Worm (Caenorhabditis elegans) whole organism, young adult: ENCODE data around the gene mab-21.

Source experiments
- B0261.1 ChIP-seq: sonication (generic microtip); optimal IDR thresholded peaks from 2 replicates; lab custom pipeline; 2016; ENCODE audit warnings: mild to moderate bottlenecking, missing genetic modification characterization, moderate library complexity, missing compliant biosample characterization
- C17E4.6 ChIP-seq: fragments of 200-800 bp; sonication (Bioruptor generic); IDR thresholded peaks from 2 replicates; pipeline ENCODE4 v1.3.6; 2022; ENCODE audit warnings: missing genetic modification reagents, missing genetic modification characterization, missing compliant biosample characterization
- F10E7.11 ChIP-seq: sonication (generic microtip); optimal IDR thresholded peaks from 2 replicates; lab custom pipeline; 2017; ENCODE audit warnings: mild to moderate bottlenecking, missing genetic modification characterization, moderate library complexity, missing compliant biosample characterization
- F33H1.4 ChIP-seq: fragments of 200-800 bp; sonication (Bioruptor generic); IDR thresholded peaks from 2 replicates; pipeline ENCODE4 v1.3.6; 2022; ENCODE audit warnings: missing genetic modification reagents, missing genetic modification characterization, missing compliant biosample characterization
- F37B4.10 ChIP-seq: fragments of 200-800 bp; sonication (Bioruptor generic); IDR thresholded peaks from 2 replicates; pipeline ENCODE4 v1.3.6; 2022; ENCODE audit warnings: missing genetic modification characterization, missing compliant biosample characterization
- F39B2.1 ChIP-seq: fragments of 200-800 bp; sonication (Bioruptor generic); IDR thresholded peaks from 2 replicates; pipeline ENCODE4 v1.3.6; 2022; ENCODE audit warnings: missing genetic modification reagents, missing genetic modification characterization, missing compliant biosample characterization
- F52B5.7 ChIP-seq: sonication (generic microtip); optimal IDR thresholded peaks from 2 replicates; lab custom pipeline; 2016; ENCODE audit warnings: mild to moderate bottlenecking, missing genetic modification characterization, missing compliant biosample characterization
- F57A8.1 ChIP-seq: fragments of 200-800 bp; sonication (Bioruptor generic); optimal IDR thresholded peaks from 2 replicates; lab custom pipeline; 2018; ENCODE audit warnings: mild to moderate bottlenecking, missing genetic modification characterization, moderate library complexity, missing compliant biosample characterization
- T26A5.8 ChIP-seq: sonication (generic microtip); optimal IDR thresholded peaks from 2 replicates; lab custom pipeline; 2016; ENCODE audit warnings: missing genetic modification characterization, missing compliant biosample characterization
- Y53G8AR.9 ChIP-seq: fragments of 200-800 bp; sonication (Bioruptor generic); conservative IDR thresholded peaks from 2 replicates; pipeline ENCODE4 v1.3.6; 2022; ENCODE audit warnings: missing genetic modification reagents, missing genetic modification characterization, missing compliant biosample characterization
- Y56A3A.18 ChIP-seq: fragments of 200-800 bp; sonication (Bioruptor generic); IDR thresholded peaks from 2 replicates; pipeline ENCODE4 v1.3.6; 2022; ENCODE audit warnings: missing genetic modification reagents, missing genetic modification characterization, missing compliant biosample characterization
- Y79H2A.3 ChIP-seq: fragments of 200-800 bp; sonication (Bioruptor generic); conservative IDR thresholded peaks from 2 replicates; pipeline ENCODE4 v1.3.6; 2022; ENCODE audit warnings: missing genetic modification reagents, missing genetic modification characterization, missing compliant biosample characterization
- Y95B8A.8 ChIP-seq: fragments of 200-800 bp; sonication (Bioruptor generic); IDR thresholded peaks from 2 replicates; pipeline ENCODE4 v1.3.6; 2022; ENCODE audit warnings: missing genetic modification reagents, missing genetic modification characterization, missing compliant biosample characterization
- ZK185.1 ChIP-seq: sonication (generic microtip); optimal IDR thresholded peaks from 2 replicates; lab custom pipeline; 2016; ENCODE audit warnings: mild to moderate bottlenecking, missing genetic modification characterization, missing compliant biosample characterization; ENCODE audit not compliant: poor library complexity, severe bottlenecking
- ama-1 ChIP-seq, 3 experiments: fragments of 150-350 bp in 1 of 3; sonication (generic microtip) in 2 of 3; optimal IDR thresholded peaks; 2 replicates each; lab custom pipeline; 2014 to 2018; ENCODE audit warnings: missing biosample characterization in 2 of 3, missing genetic modification characterization in 2 of 3, missing genetic modification reagents in 2 of 3
- aptf-2 ChIP-seq: fragments of 200-800 bp; sonication (Bioruptor generic); conservative IDR thresholded peaks from 2 replicates; pipeline ENCODE4 v1.3.6; 2022; ENCODE audit warnings: missing genetic modification reagents, missing genetic modification characterization, missing compliant biosample characterization
- bed-1 ChIP-seq: fragments of 200-800 bp; sonication (Bioruptor generic); IDR thresholded peaks from 2 replicates; pipeline ENCODE4 v1.3.6; 2022; ENCODE audit warnings: missing genetic modification reagents, missing genetic modification characterization, missing compliant biosample characterization
- ceh-40 ChIP-seq: fragments of 200-800 bp; sonication (Bioruptor generic); IDR thresholded peaks from 2 replicates; pipeline ENCODE4 v1.3.6; 2022; ENCODE audit warnings: missing genetic modification characterization, missing compliant biosample characterization
- ceh-91 ChIP-seq: fragments of 200-800 bp; sonication (Bioruptor generic); IDR thresholded peaks from 2 replicates; pipeline ENCODE4 v1.3.6; 2022; ENCODE audit warnings: missing genetic modification reagents, missing genetic modification characterization, missing compliant biosample characterization
- die-1 ChIP-seq: sonication (generic microtip); optimal IDR thresholded peaks from 2 replicates; lab custom pipeline; 2016; ENCODE audit warnings: missing genotype, mild to moderate bottlenecking, missing genetic modification characterization, missing compliant biosample characterization
- efl-1 ChIP-seq: fragments of 150-350 bp; optimal IDR thresholded peaks from 2 replicates; lab custom pipeline; 2014; ENCODE audit warnings: missing biosample characterization, missing genetic modification reagents, missing genetic modification characterization
- egl-44 ChIP-seq: fragments of 200-800 bp; sonication (Bioruptor generic); IDR thresholded peaks from 2 replicates; pipeline ENCODE4 v1.3.6; 2022; ENCODE audit warnings: missing genetic modification reagents, missing genetic modification characterization, missing compliant biosample characterization
- ets-4 ChIP-seq: fragments of 200-800 bp; sonication (Bioruptor generic); optimal IDR thresholded peaks from 2 replicates; lab custom pipeline; 2018; ENCODE audit warnings: mild to moderate bottlenecking, missing genetic modification characterization, missing compliant biosample characterization
- gei-17 ChIP-seq: fragments of 200-800 bp; sonication (Bioruptor generic); optimal IDR thresholded peaks from 2 replicates; lab custom pipeline; 2018; ENCODE audit warnings: mild to moderate bottlenecking, missing genetic modification characterization, missing compliant biosample characterization
- hlh-12 ChIP-seq: sonication (generic microtip); optimal IDR thresholded peaks from 2 replicates; lab custom pipeline; 2016; ENCODE audit warnings: missing genetic modification characterization, missing compliant biosample characterization
- hlh-26 ChIP-seq: fragments of 200-800 bp; sonication (Bioruptor generic); conservative IDR thresholded peaks from 2 replicates; pipeline ENCODE4 v1.3.6; 2022; ENCODE audit warnings: missing genetic modification reagents, missing genetic modification characterization, missing compliant biosample characterization
- hmg-1.2 ChIP-seq: fragments of 200-800 bp; sonication (Bioruptor generic); IDR thresholded peaks from 2 replicates; pipeline ENCODE4 v1.3.6; 2022; ENCODE audit warnings: missing genetic modification reagents, missing genetic modification characterization, missing compliant biosample characterization
- let-607 ChIP-seq, 2 experiments: fragments of 200-800 bp in 1 of 2; sonication (Bioruptor generic) in 1 of 2; sonication (generic microtip) in 1 of 2; optimal IDR thresholded peaks; 2 replicates each; lab custom pipeline; 2016 to 2018; ENCODE audit warnings: mild to moderate bottlenecking in 2 of 2, missing compliant biosample characterization in 2 of 2, missing genetic modification characterization in 2 of 2, moderate library complexity in 2 of 2, missing genotype in 1 of 2
- lin-40 ChIP-seq: sonication (generic microtip); optimal IDR thresholded peaks from 2 replicates; lab custom pipeline; 2016; ENCODE audit warnings: missing genetic modification characterization, mild to moderate bottlenecking, missing compliant biosample characterization, missing genotype, missing genetic modification reagents
- lir-1 ChIP-seq: fragments of 200-800 bp; sonication (Bioruptor generic); conservative IDR thresholded peaks from 2 replicates; pipeline ENCODE4 v1.3.6; 2022; ENCODE audit warnings: missing genetic modification reagents, missing genetic modification characterization, missing compliant biosample characterization
- lsy-27 ChIP-seq: sonication (generic microtip); optimal IDR thresholded peaks from 2 replicates; lab custom pipeline; 2017; ENCODE audit warnings: missing genetic modification characterization, mild to moderate bottlenecking, missing compliant biosample characterization, antibody characterized with exemption, missing genotype, borderline replicate concordance; ENCODE audit not compliant: insufficient read depth
- madf-10 ChIP-seq: sonication (generic microtip); optimal IDR thresholded peaks from 2 replicates; lab custom pipeline; 2016; ENCODE audit warnings: mild to moderate bottlenecking, missing genetic modification characterization, missing compliant biosample characterization
- madf-3 ChIP-seq: fragments of 200-800 bp; sonication (Bioruptor generic); IDR thresholded peaks from 2 replicates; pipeline ENCODE4 v1.3.6; 2022; ENCODE audit warnings: missing genetic modification reagents, missing genetic modification characterization, missing compliant biosample characterization
- mel-28 ChIP-seq: sonication (generic microtip); optimal IDR thresholded peaks from 2 replicates; lab custom pipeline; 2016; ENCODE audit warnings: borderline replicate concordance, mild to moderate bottlenecking, missing genetic modification characterization, missing compliant biosample characterization
- mes-4 ChIP-seq: sonication (generic microtip); optimal IDR thresholded peaks from 2 replicates; lab custom pipeline; 2016; ENCODE audit warnings: missing genotype, missing genetic modification characterization, missing compliant biosample characterization
- nfya-1 ChIP-seq: sonication (generic microtip); optimal IDR thresholded peaks from 2 replicates; lab custom pipeline; 2017; ENCODE audit warnings: antibody characterized with exemption, missing compliant biosample characterization, missing genetic modification characterization, borderline replicate concordance; ENCODE audit not compliant: insufficient read depth
- nfya-2 ChIP-seq: fragments of 200-800 bp; sonication (Bioruptor generic); IDR thresholded peaks from 2 replicates; pipeline ENCODE4 v1.3.6; 2022; ENCODE audit warnings: missing genetic modification reagents, missing genetic modification characterization, missing compliant biosample characterization
- nhr-120 ChIP-seq: fragments of 200-800 bp; sonication (Bioruptor generic); IDR thresholded peaks from 2 replicates; pipeline ENCODE4 v1.3.6; 2022; ENCODE audit warnings: missing genetic modification characterization, missing compliant biosample characterization
- nhr-27 ChIP-seq: fragments of 200-800 bp; sonication (Bioruptor generic); optimal IDR thresholded peaks from 2 replicates; lab custom pipeline; 2018; ENCODE audit warnings: mild to moderate bottlenecking, missing genetic modification characterization, moderate library complexity, missing compliant biosample characterization
- nhr-80 ChIP-seq: sonication (generic microtip); optimal IDR thresholded peaks from 2 replicates; lab custom pipeline; 2016; ENCODE audit warnings: missing genetic modification characterization, missing compliant biosample characterization
- nhr-90 ChIP-seq: sonication (generic microtip); optimal IDR thresholded peaks from 2 replicates; lab custom pipeline; 2016; ENCODE audit warnings: missing genotype, mild to moderate bottlenecking, missing genetic modification characterization, missing compliant biosample characterization
- rec-8 ChIP-seq, 2 experiments: sonication (generic microtip); optimal IDR thresholded peaks; 2 replicates each; lab custom pipeline; 2016; ENCODE audit warnings: mild to moderate bottlenecking in 2 of 2, missing genetic modification characterization in 2 of 2, missing genetic modification reagents in 2 of 2, missing genotype in 2 of 2, missing biosample characterization in 1 of 2, missing compliant biosample characterization in 1 of 2, moderate library complexity in 1 of 2
- somi-1 ChIP-seq: fragments of 200-800 bp; sonication (Bioruptor generic); optimal IDR thresholded peaks from 2 replicates; lab custom pipeline; 2018; ENCODE audit warnings: mild to moderate bottlenecking, missing genetic modification characterization, missing compliant biosample characterization
- sptf-2 ChIP-seq: fragments of 200-800 bp; sonication (Bioruptor generic); optimal IDR thresholded peaks from 2 replicates; lab custom pipeline; 2018; ENCODE audit warnings: mild to moderate bottlenecking, missing genetic modification characterization, missing compliant biosample characterization
- tbx-9 ChIP-seq: sonication (generic microtip); optimal IDR thresholded peaks from 2 replicates; lab custom pipeline; 2016; ENCODE audit warnings: borderline replicate concordance, missing genetic modification characterization, inconsistent platforms, missing compliant biosample characterization
- tlf-1 ChIP-seq: fragments of 200-800 bp; sonication (Bioruptor generic); optimal IDR thresholded peaks from 2 replicates; lab custom pipeline; 2018; ENCODE audit warnings: mild to moderate bottlenecking, missing genetic modification characterization, missing compliant biosample characterization
- ztf-25 ChIP-seq: fragments of 200-800 bp; sonication (Bioruptor generic); IDR thresholded peaks from 2 replicates; pipeline ENCODE4 v1.3.6; 2022; ENCODE audit warnings: missing genetic modification reagents, missing genetic modification characterization, missing compliant biosample characterization
- ztf-28 ChIP-seq: fragments of 200-800 bp; sonication (Bioruptor generic); IDR thresholded peaks from 2 replicates; pipeline ENCODE4 v1.3.6; 2022; ENCODE audit warnings: missing genetic modification reagents, missing genetic modification characterization, missing compliant biosample characterization

mab-21 gene

ce11 chrIII:4587177-4587576, 13.4 kb upstream of the mab-21 start, which contains the start of the genes F35G12.7 and smc-4 (continued):
- peak; percentile 94 for TF ChIP-seq efl-1 (GFP tag; lab: Kevin White, UChicago)
- TF ChIP-seq Y53G8AR.9 (GFP tag; lab: Robert Waterston, UW) = peak; percentile 68; the same call in 1 of the 2 replicates
- TF ChIP-seq nhr-90 (tag; lab: Kevin White, UChicago) = no peak
- peak; percentile 73 for TF ChIP-seq ceh-91 (GFP tag; lab: Robert Waterston, UW)
- TF ChIP-seq F37B4.10 = 0 out of 2 replicates have a peak, but pooled peaks have one; percentile 15
- no peak for TF ChIP-seq nfya-1 (tag; lab: Kevin White, UChicago)
- TF ChIP-seq Y79H2A.3 = no peak
- TF ChIP-seq lin-40 (tag; lab: Kevin White, UChicago) = no peak
- no peak for TF ChIP-seq B0261.1 (tag; lab: Kevin White, UChicago)
- no peak for TF ChIP-seq ZK185.1 (tag; lab: Kevin White, UChicago)
- no peak for TF ChIP-seq aptf-2
- no peak for TF ChIP-seq ceh-40 (GFP tag; lab: Robert Waterston, UW)
- TF ChIP-seq nhr-80 (tag; lab: Kevin White, UChicago) = no peak
- TF ChIP-seq mes-4 (tag; lab: Kevin White, UChicago) = no peak
- TF ChIP-seq nhr-27 = no peak
- peak; percentile 24 for TF ChIP-seq die-1 (tag; lab: Kevin White, UChicago)
- no peak for TF ChIP-seq bed-1 (GFP tag; lab: Robert Waterston, UW)
- no peak for TF ChIP-seq madf-10 (tag; lab: Kevin White, UChicago)
- TF ChIP-seq rec-8 (tag; optimal IDR thresholded peaks at IDR 0.05; lab: Kevin White, UChicago) = no peak
- TF ChIP-seq lsy-27 (tag; lab: Kevin White, UChicago) = no peak
- no peak for TF ChIP-seq nfya-2 (GFP tag; lab: Robert Waterston, UW)
- TF ChIP-seq egl-44 (GFP tag; lab: Robert Waterston, UW) = no peak
- no peak for TF ChIP-seq Y56A3A.18 (GFP tag; lab: Robert Waterston, UW)
- TF ChIP-seq F10E7.11 (tag; lab: Kevin White, UChicago) = no peak
- TF ChIP-seq Y95B8A.8 (GFP tag; lab: Robert Waterston, UW) = no peak
- peak; percentile 82; the same call in 1 of the 2 replicates for TF ChIP-seq madf-3
- no peak for TF ChIP-seq hlh-26
- no peak for TF ChIP-seq ets-4 (GFP tag; lab: Kevin White, UChicago)
- TF ChIP-seq nhr-120 (GFP tag; lab: Robert Waterston, UW) = no peak
- no peak for TF ChIP-seq somi-1 (GFP tag; lab: Kevin White, UChicago)
- no peak for TF ChIP-seq T26A5.8 (tag; lab: Kevin White, UChicago)
- TF ChIP-seq F57A8.1 (GFP tag; lab: Kevin White, UChicago) = no peak
- TF ChIP-seq ztf-25 = 0 out of 2 replicates have a peak, but pooled peaks have one; percentile 28
- TF ChIP-seq F33H1.4 (GFP tag; lab: Robert Waterston, UW) = peak; percentile 70
- TF ChIP-seq hmg-1.2 (GFP tag; lab: Robert Waterston, UW) = peak; percentile 47; the same call in 1 of the 2 replicates
- TF ChIP-seq tlf-1 = peak; percentile 62
- TF ChIP-seq gei-17 = no peak
- no peak for TF ChIP-seq F52B5.7 (tag; lab: Kevin White, UChicago)
- no peak for TF ChIP-seq F39B2.1
- no peak for TF ChIP-seq ama-1 (optimal IDR thresholded peaks at IDR 0.05; lab: Kevin White, UChicago)
- TF ChIP-seq ama-1 (GFP tag; optimal IDR thresholded peaks at IDR 0.05; lab: Kevin White, UChicago) = no peak
- no peak for TF ChIP-seq mel-28 (tag; lab: Kevin White, UChicago)
- TF ChIP-seq ztf-28 (GFP tag; lab: Robert Waterston, UW) = no peak
- no peak for TF ChIP-seq let-607 (tag; optimal IDR thresholded peaks at IDR 0.05; lab: Kevin White, UChicago)
- TF ChIP-seq sptf-2 = no peak
- TF ChIP-seq C17E4.6 = peak; percentile 51; the same call in 1 of the 2 replicates
- no peak for TF ChIP-seq hlh-12
- TF ChIP-seq tbx-9 (tag; lab: Kevin White, UChicago) = no peak
- peak; percentile 54; the same call in 1 of the 2 replicates for TF ChIP-seq lir-1 (GFP tag; lab: Robert Waterston, UW)
